Worm (Caenorhabditis elegans): Measurements from ENCODE around the gene ceh-31.

ce11 chrX:3024637-3025113 is 45.5 kb downstream of the ceh-31 start, which contains the start of gene aqp-7:
- TF ChIP-seq mdl-1 (tag; optimal IDR thresholded peaks at IDR 0.05): no peak
- TF ChIP-seq F10B5.3 (tag; optimal IDR thresholded peaks at IDR 0.05): no peak
- TF ChIP-seq skn-1 (tag; optimal IDR thresholded peaks at IDR 0.05): no peak
- TF ChIP-seq ama-1 (optimal IDR thresholded peaks at IDR 0.05): no peak
- TF ChIP-seq D1046.2 (GFP tag; IDR thresholded peaks at IDR 0.05): no peak
- TF ChIP-seq nhr-10 (tag; optimal IDR thresholded peaks at IDR 0.05): no peak
